Worm (Caenorhabditis elegans) whole organism, L1 larva: ENCODE data around the gene odr-7.

Experiments
- C16A3.4 ChIP-seq: fragments of 150-350 bp; optimal IDR thresholded peaks from 2 replicates; lab custom pipeline; 2014; ENCODE audit warnings: missing biosample characterization, missing genetic modification characterization
- Y116A8C.19 ChIP-seq: sonication (generic microtip); optimal IDR thresholded peaks from 2 replicates; lab custom pipeline; 2016; ENCODE audit warnings: missing compliant biosample characterization, missing genetic modification characterization, borderline replicate concordance
- aly-2 ChIP-seq: fragments of 150-350 bp; optimal IDR thresholded peaks from 2 replicates; lab custom pipeline; 2014; ENCODE audit warnings: missing biosample characterization, missing genetic modification characterization
- dsc-1 ChIP-seq: sonication (generic microtip); optimal IDR thresholded peaks from 2 replicates; lab custom pipeline; 2016; ENCODE audit warnings: mild to moderate bottlenecking, missing genetic modification characterization, missing compliant biosample characterization
- efl-1 ChIP-seq, 4 experiments: fragments of 150-350 bp; optimal IDR thresholded peaks in 3 of 4; peaks in 1 of 4; 1 replicate in 1 of 4; 2 replicates in 3 of 4; lab custom pipeline; 2014; ENCODE audit warnings: missing biosample characterization in 2 of 4, missing genetic modification characterization in 2 of 4, missing genetic modification reagents in 2 of 4
- efl-3 ChIP-seq: fragments of 200-800 bp; sonication (Bioruptor generic); optimal IDR thresholded peaks from 2 replicates; lab custom pipeline; 2018; ENCODE audit warnings: mild to moderate bottlenecking, missing genetic modification characterization, missing compliant biosample characterization
- elt-2 ChIP-seq: sonication (generic microtip); optimal IDR thresholded peaks from 2 replicates; lab custom pipeline; 2016; ENCODE audit warnings: missing genetic modification characterization, mild to moderate bottlenecking, inconsistent platforms, missing compliant biosample characterization, missing genetic modification reagents
- elt-3 ChIP-seq, 6 experiments: fragments of 150-350 bp in 1 of 6; sonication (generic microtip); optimal IDR thresholded peaks; 2 replicates each; lab custom pipeline; 2017 to 2018; ENCODE audit warnings: missing biosample characterization in 6 of 6, missing genetic modification characterization in 6 of 6, inconsistent platforms in 1 of 6
- fkh-4 ChIP-seq: sonication (generic microtip); optimal IDR thresholded peaks from 2 replicates; lab custom pipeline; 2016; ENCODE audit warnings: missing compliant biosample characterization, missing genetic modification characterization, borderline replicate concordance
- fkh-8 ChIP-seq: sonication (generic microtip); optimal IDR thresholded peaks from 2 replicates; lab custom pipeline; 2016; ENCODE audit warnings: mild to moderate bottlenecking, missing genetic modification characterization, missing compliant biosample characterization
- grh-1 ChIP-seq: fragments of 200-800 bp; sonication (Bioruptor generic); IDR thresholded peaks from 2 replicates; pipeline ENCODE4 v1.3.6; 2022; ENCODE audit warnings: missing genetic modification reagents, missing genetic modification characterization, missing compliant biosample characterization
- lin-13 ChIP-seq: fragments of 150-350 bp; optimal IDR thresholded peaks from 2 replicates; lab custom pipeline; 2014; ENCODE audit warnings: missing biosample characterization, missing genetic modification reagents, missing genetic modification characterization
- lin-14 ChIP-seq: fragments of 200-800 bp; sonication (Bioruptor generic); optimal IDR thresholded peaks from 2 replicates; lab custom pipeline; 2018; ENCODE audit warnings: mild to moderate bottlenecking, missing genetic modification characterization, moderate library complexity, missing compliant biosample characterization
- lin-35 ChIP-seq, 2 experiments: fragments of 150-350 bp; optimal IDR thresholded peaks; 2 replicates each; lab custom pipeline; 2014; ENCODE audit warnings: missing biosample characterization in 2 of 2, missing genetic modification characterization in 2 of 2, missing genetic modification reagents in 2 of 2
- lin-39 ChIP-seq: fragments of 150-350 bp; optimal IDR thresholded peaks from 2 replicates; lab custom pipeline; 2014; ENCODE audit warnings: missing biosample characterization, missing genetic modification reagents, missing genetic modification characterization
- mef-2 ChIP-seq: fragments of 150-350 bp; optimal IDR thresholded peaks from 2 replicates; lab custom pipeline; 2014; ENCODE audit warnings: missing biosample characterization, missing genetic modification characterization
- nhr-11 ChIP-seq: fragments of 150-350 bp; optimal IDR thresholded peaks from 2 replicates; lab custom pipeline; 2014; ENCODE audit warnings: missing biosample characterization, missing genetic modification characterization
- nhr-12 ChIP-seq: sonication (generic microtip); optimal IDR thresholded peaks from 2 replicates; lab custom pipeline; 2017; ENCODE audit warnings: missing biosample characterization, missing genetic modification characterization
- nhr-19 ChIP-seq: fragments of 200-800 bp; sonication (Bioruptor generic); conservative IDR thresholded peaks from 2 replicates; pipeline ENCODE4 v1.3.6; 2022; ENCODE audit warnings: missing genetic modification characterization, missing compliant biosample characterization
- nhr-20 ChIP-seq: sonication (generic microtip); optimal IDR thresholded peaks from 2 replicates; lab custom pipeline; 2016; ENCODE audit warnings: mild to moderate bottlenecking, missing genetic modification characterization, missing compliant biosample characterization
- nhr-237 ChIP-seq: fragments of 150-350 bp; optimal IDR thresholded peaks from 2 replicates; lab custom pipeline; 2014; ENCODE audit warnings: missing biosample characterization, missing genetic modification characterization
- nhr-77 ChIP-seq: fragments of 150-350 bp; optimal IDR thresholded peaks from 2 replicates; lab custom pipeline; 2014; ENCODE audit warnings: missing biosample characterization, missing genetic modification characterization
- pqm-1 ChIP-seq: sonication (generic microtip); optimal IDR thresholded peaks from 3 replicates; lab custom pipeline; 2017; ENCODE audit warnings: missing biosample characterization, missing genetic modification characterization
- sptf-1 ChIP-seq: fragments of 150-350 bp; optimal IDR thresholded peaks from 2 replicates; lab custom pipeline; 2014; ENCODE audit warnings: missing biosample characterization, missing genetic modification characterization
- sup-37 ChIP-seq: fragments of 200-800 bp; sonication (Bioruptor generic); optimal IDR thresholded peaks from 2 replicates; lab custom pipeline; 2018; ENCODE audit warnings: mild to moderate bottlenecking, missing genetic modification characterization, missing compliant biosample characterization
- swsn-7 ChIP-seq: sonication (generic microtip); optimal IDR thresholded peaks from 2 replicates; lab custom pipeline; 2016; ENCODE audit warnings: missing genetic modification characterization, missing compliant biosample characterization
- tlp-1 ChIP-seq: fragments of 150-350 bp; optimal IDR thresholded peaks from 2 replicates; lab custom pipeline; 2014; ENCODE audit warnings: missing biosample characterization, missing genetic modification characterization
- unc-130 ChIP-seq: fragments of 150-350 bp; optimal IDR thresholded peaks from 2 replicates; lab custom pipeline; 2017; ENCODE audit warnings: missing biosample characterization, missing genetic modification characterization, inconsistent platforms
- unc-62 ChIP-seq: fragments of 150-350 bp; optimal IDR thresholded peaks from 2 replicates; lab custom pipeline; 2014; ENCODE audit warnings: missing biosample characterization, missing genetic modification reagents, missing genetic modification characterization
- unc-86 ChIP-seq: sonication (generic microtip); optimal IDR thresholded peaks from 2 replicates; lab custom pipeline; 2016; ENCODE audit warnings: missing genetic modification characterization, missing compliant biosample characterization
- unc-98 ChIP-seq: fragments of 200-800 bp; sonication (Bioruptor generic); IDR thresholded peaks from 2 replicates; pipeline ENCODE4 v1.3.6; 2022; ENCODE audit warnings: missing genetic modification characterization, missing compliant biosample characterization
- zag-1 ChIP-seq: fragments of 150-350 bp; optimal IDR thresholded peaks from 2 replicates; lab custom pipeline; 2014; ENCODE audit warnings: missing biosample characterization, missing genetic modification characterization
- zip-4 ChIP-seq: fragments of 200-800 bp; sonication (Bioruptor generic); optimal IDR thresholded peaks from 2 replicates; lab custom pipeline; 2018; ENCODE audit warnings: mild to moderate bottlenecking, missing genetic modification characterization, moderate library complexity, missing compliant biosample characterization

The odr-7 gene

DNA sequence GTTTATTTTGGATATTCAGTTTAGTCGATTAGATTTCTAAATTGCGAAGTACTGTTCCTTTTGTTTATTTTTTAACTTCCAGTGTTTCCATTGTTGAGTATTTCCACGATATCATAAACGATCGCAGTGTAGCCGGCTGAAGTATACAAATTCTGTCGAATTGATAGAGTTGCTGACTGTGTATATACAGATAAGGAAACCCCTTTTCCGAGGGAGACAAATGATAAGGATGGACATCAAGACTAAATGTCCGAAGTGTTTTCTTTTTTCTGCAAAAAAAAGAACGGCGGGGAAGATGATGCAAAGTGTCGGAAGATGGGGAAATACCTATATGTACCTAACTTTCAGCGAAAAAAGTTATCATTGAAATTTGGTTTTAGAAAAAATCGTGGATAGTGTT is 14.9 kb downstream of the odr-7 start:
- TF ChIP-seq Y116A8C.19 (tag; lab: Kevin White, UChicago): no peak
- no peak for TF ChIP-seq sptf-1 (tag; lab: Kevin White, UChicago)
- peak; percentile 8 for TF ChIP-seq elt-2 (tag; lab: Kevin White, UChicago)
- TF ChIP-seq lin-14: no peak
- TF ChIP-seq fkh-8 (tag; lab: Kevin White, UChicago): no peak

DNA sequence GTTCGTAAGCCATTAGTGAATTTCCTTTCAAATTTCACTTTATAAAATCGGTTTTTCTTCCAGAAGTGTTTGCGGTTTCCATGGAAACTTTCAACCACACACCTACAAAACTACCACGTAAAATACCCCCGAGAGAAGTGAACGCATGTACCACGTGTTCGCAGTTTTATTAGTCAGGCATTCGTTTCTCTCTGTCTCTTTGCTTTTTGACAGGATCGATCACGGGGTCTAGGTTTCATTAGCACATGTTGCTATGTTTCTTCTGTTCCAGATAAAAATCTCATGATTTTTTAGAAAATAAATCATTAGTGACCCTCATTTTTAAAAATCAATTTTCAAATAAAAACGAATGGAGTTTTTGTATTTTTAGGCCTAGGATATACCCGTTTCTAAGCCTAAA is 17.0 kb downstream of the odr-7 start:
- no peak for TF ChIP-seq aly-2 (tag; lab: Kevin White, UChicago)
- no peak for TF ChIP-seq efl-1 (optimal IDR thresholded peaks at IDR 0.05; lab: Kevin White, UChicago)
- TF ChIP-seq efl-1 (GFP tag; optimal IDR thresholded peaks at IDR 0.05 in 1 of 2; lab: Kevin White, UChicago): peak in 1 of 2 experiments; percentile 11
- no peak for TF ChIP-seq tlp-1 (tag; lab: Kevin White, UChicago)
- no peak for TF ChIP-seq lin-39
- TF ChIP-seq unc-130: no peak
- no peak for TF ChIP-seq zag-1 (tag; lab: Kevin White, UChicago)
- TF ChIP-seq, all 84 proteins: peak for 1

DNA sequence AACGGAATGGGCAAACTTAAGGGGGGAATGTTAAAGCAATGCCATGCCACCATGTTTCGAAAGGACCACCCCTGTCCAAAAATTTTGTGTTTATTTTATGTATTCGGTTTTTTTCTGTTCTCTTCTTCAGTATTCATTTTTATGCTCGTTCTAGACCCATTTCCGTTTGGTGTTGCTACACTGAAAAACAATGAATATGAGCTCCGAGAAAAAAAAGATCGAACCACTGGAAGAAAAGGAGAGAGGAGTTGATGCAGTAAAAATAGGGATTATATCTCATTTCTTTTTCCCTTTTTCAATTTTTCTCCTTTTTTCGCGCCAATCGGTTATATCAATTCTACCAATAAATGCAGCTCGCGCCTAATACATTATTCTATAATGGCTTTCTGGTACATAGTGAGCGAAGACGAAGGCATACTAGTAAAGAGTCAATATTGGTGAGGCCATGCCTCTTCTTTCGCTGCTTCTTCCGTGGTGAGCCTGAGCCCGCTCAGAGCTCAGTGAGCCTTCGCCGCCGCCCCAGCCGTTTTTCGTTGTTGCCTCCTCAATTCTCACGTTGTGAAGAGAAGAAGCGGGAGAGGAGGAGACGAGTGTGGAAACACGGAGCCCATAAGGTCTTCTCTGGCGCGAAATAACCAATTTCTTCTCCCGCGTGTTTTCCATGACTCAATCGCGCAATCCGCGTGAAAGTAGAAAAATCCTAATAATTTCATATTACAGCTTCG is 21.3 kb downstream of the odr-7 start:
- TF ChIP-seq lin-39 (no peak), fkh-8 (tag; lab: Kevin White, UChicago) (peak; percentile 6), swsn-7 (tag; lab: Kevin White, UChicago) (peak; percentile 5), unc-62 (GFP tag; lab: Kevin White, UChicago) (no peak), dsc-1 (tag; lab: Kevin White, UChicago) (peak; percentile 43), sup-37 (GFP tag; lab: Kevin White, UChicago) (no peak), nhr-19 (GFP tag; lab: Robert Waterston, UW) (no peak), mef-2 (tag; lab: Kevin White, UChicago) (no peak), sptf-1 (tag; lab: Kevin White, UChicago) (no peak), C16A3.4 (tag; lab: Kevin White, UChicago) (no peak), nhr-20 (no peak), fkh-4 (tag; lab: Kevin White, UChicago) (no peak), zip-4 (GFP tag; lab: Kevin White, UChicago) (no peak), efl-3 (GFP tag; lab: Kevin White, UChicago) (no peak), nhr-12 (tag; lab: Kevin White, UChicago) (no peak), lin-35 (GFP tag; optimal IDR thresholded peaks at IDR 0.05; lab: Kevin White, UChicago) (no peak), lin-13 (GFP tag; lab: Kevin White, UChicago) (no peak), unc-86 (peak; percentile 4), nhr-237 (no peak), efl-1 (optimal IDR thresholded peaks at IDR 0.05; lab: Kevin White, UChicago) (no peak), efl-1 (GFP tag; optimal IDR thresholded peaks at IDR 0.05 in 1 of 2; lab: Kevin White, UChicago) (peak in 1 of 2 experiments; percentile 67), grh-1 (GFP tag; lab: Robert Waterston, UW) (no peak), nhr-11 (tag; lab: Kevin White, UChicago) (no peak), lin-14 (peak; percentile 48), elt-2 (tag; lab: Kevin White, UChicago) (no peak), pqm-1 (tag; lab: Kevin White, UChicago) (no peak)

DNA sequence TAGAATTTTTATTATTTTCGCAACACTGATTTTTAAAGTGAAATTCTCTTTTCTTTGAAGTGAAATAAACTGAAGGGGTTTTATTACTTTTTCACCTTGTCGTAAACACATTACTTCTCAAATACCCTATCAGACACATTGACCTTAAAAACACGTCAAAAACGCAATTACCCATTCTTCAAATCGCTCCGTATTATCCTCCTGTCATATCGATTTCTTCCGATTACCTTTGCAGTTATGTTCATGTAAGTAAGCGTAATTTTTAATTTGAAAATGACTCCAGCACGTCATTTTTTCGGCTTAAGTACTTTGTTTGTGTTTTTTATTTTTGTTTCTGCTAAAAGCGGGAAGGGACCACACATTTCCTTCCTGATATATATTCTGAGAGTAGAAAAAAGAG is 23.2 kb downstream of the odr-7 start:
- TF ChIP-seq nhr-77 (tag; lab: Kevin White, UChicago) (no peak), efl-1 (optimal IDR thresholded peaks at IDR 0.05; lab: Kevin White, UChicago) (no peak), efl-1 (GFP tag; optimal IDR thresholded peaks at IDR 0.05 in 1 of 2; lab: Kevin White, UChicago) (peak in 1 of 2 experiments; percentile 55)

DNA sequence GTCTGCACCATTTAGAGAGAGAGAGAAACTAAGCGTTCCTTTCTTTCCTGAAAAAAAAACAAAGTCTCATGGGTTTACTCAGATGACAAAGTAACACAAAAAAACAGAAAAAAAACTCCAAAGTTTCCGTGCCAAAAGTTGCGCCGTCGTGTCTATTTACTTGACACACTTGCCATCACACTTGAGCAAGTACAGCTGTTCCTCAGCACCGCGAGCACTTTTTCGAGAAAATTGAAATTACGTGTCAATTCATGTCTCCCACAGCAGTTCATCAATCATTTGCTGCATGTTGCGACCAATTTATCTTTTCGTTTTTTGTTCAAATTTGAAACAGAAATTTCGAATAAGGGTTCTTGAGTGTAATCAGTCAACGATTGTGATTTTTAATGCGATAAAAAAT is 25.0 kb downstream of the odr-7 start:
- TF ChIP-seq unc-62 (GFP tag; lab: Kevin White, UChicago) (no peak), dsc-1 (tag; lab: Kevin White, UChicago) (peak; percentile 19), unc-98 (no peak), fkh-4 (tag; lab: Kevin White, UChicago) (no peak), elt-3 (tag; optimal IDR thresholded peaks at IDR 0.05; lab: Kevin White, UChicago) (no peak)
- TF ChIP-seq, all 84 proteins: peak for 1
